Worm (Caenorhabditis elegans) whole organism, L1 larva: ENCODE data around the gene K04A8.1.

ENCODE experiments used
- C04F5.9 ChIP-seq: sonication (generic microtip); optimal IDR thresholded peaks from 2 replicates; lab custom pipeline; 2016; ENCODE audit warnings: missing genetic modification characterization, missing compliant biosample characterization
- C34B4.2 ChIP-seq: sonication (generic microtip); optimal IDR thresholded peaks from 2 replicates; lab custom pipeline; 2017; ENCODE audit warnings: mild to moderate bottlenecking, missing genetic modification characterization, missing compliant biosample characterization
- F16B12.6 ChIP-seq: fragments of 150-350 bp; optimal IDR thresholded peaks from 2 replicates; lab custom pipeline; 2014; ENCODE audit warnings: missing biosample characterization, missing genetic modification characterization
- Y116A8C.19 ChIP-seq: sonication (generic microtip); optimal IDR thresholded peaks from 2 replicates; lab custom pipeline; 2016; ENCODE audit warnings: missing compliant biosample characterization, missing genetic modification characterization, borderline replicate concordance
- aha-1 ChIP-seq: fragments of 150-350 bp; optimal IDR thresholded peaks from 2 replicates; lab custom pipeline; 2014; ENCODE audit warnings: missing biosample characterization, missing genetic modification characterization
- alr-1 ChIP-seq: fragments of 200-800 bp; sonication (Bioruptor generic); optimal IDR thresholded peaks from 2 replicates; lab custom pipeline; 2018; ENCODE audit warnings: borderline replicate concordance, mild to moderate bottlenecking, missing genetic modification characterization, missing compliant biosample characterization
- aly-2 ChIP-seq: fragments of 150-350 bp; optimal IDR thresholded peaks from 2 replicates; lab custom pipeline; 2014; ENCODE audit warnings: missing biosample characterization, missing genetic modification characterization
- ama-1 ChIP-seq: fragments of 150-350 bp; optimal IDR thresholded peaks from 2 replicates; lab custom pipeline; 2014
- blmp-1 ChIP-seq: fragments of 150-350 bp; optimal IDR thresholded peaks from 2 replicates; lab custom pipeline; 2014; ENCODE audit warnings: missing biosample characterization, missing genetic modification characterization
- ceh-82 ChIP-seq, 3 experiments: fragments of 150-350 bp in 1 of 3; sonication (generic microtip) in 2 of 3; optimal IDR thresholded peaks; 2 replicates each; lab custom pipeline; 2014 to 2017; ENCODE audit warnings: missing biosample characterization in 3 of 3, missing genetic modification characterization in 3 of 3
- ceh-90 ChIP-seq: sonication (generic microtip); optimal IDR thresholded peaks from 2 replicates; lab custom pipeline; 2016; ENCODE audit warnings: missing genetic modification characterization, missing compliant biosample characterization
- ces-1 ChIP-seq: fragments of 150-350 bp; optimal IDR thresholded peaks from 2 replicates; lab custom pipeline; 2014; ENCODE audit warnings: missing biosample characterization, missing genetic modification reagents, missing genetic modification characterization
- dpl-1 ChIP-seq, 3 experiments: fragments of 150-350 bp in 2 of 3; sonication (generic microtip) in 1 of 3; optimal IDR thresholded peaks; 2 replicates each; lab custom pipeline; 2014 to 2017; ENCODE audit warnings: missing biosample characterization in 3 of 3, missing genetic modification characterization in 3 of 3, missing genetic modification reagents in 3 of 3
- efl-1 ChIP-seq, 4 experiments: fragments of 150-350 bp; optimal IDR thresholded peaks in 3 of 4; peaks in 1 of 4; 1 replicate in 1 of 4; 2 replicates in 3 of 4; lab custom pipeline; 2014; ENCODE audit warnings: missing biosample characterization in 2 of 4, missing genetic modification characterization in 2 of 4, missing genetic modification reagents in 2 of 4
- efl-3 ChIP-seq: fragments of 200-800 bp; sonication (Bioruptor generic); optimal IDR thresholded peaks from 2 replicates; lab custom pipeline; 2018; ENCODE audit warnings: mild to moderate bottlenecking, missing genetic modification characterization, missing compliant biosample characterization
- elt-2 ChIP-seq: sonication (generic microtip); optimal IDR thresholded peaks from 2 replicates; lab custom pipeline; 2016; ENCODE audit warnings: missing genetic modification characterization, mild to moderate bottlenecking, inconsistent platforms, missing compliant biosample characterization, missing genetic modification reagents
- elt-3 ChIP-seq, 6 experiments: fragments of 150-350 bp in 1 of 6; sonication (generic microtip); optimal IDR thresholded peaks; 2 replicates each; lab custom pipeline; 2017 to 2018; ENCODE audit warnings: missing biosample characterization in 6 of 6, missing genetic modification characterization in 6 of 6, inconsistent platforms in 1 of 6
- fkh-10 ChIP-seq: sonication (generic microtip); optimal IDR thresholded peaks from 2 replicates; lab custom pipeline; 2017; ENCODE audit warnings: missing biosample characterization, missing genetic modification reagents, missing genetic modification characterization
- fkh-8 ChIP-seq: sonication (generic microtip); optimal IDR thresholded peaks from 2 replicates; lab custom pipeline; 2016; ENCODE audit warnings: mild to moderate bottlenecking, missing genetic modification characterization, missing compliant biosample characterization
- grh-1 ChIP-seq: fragments of 200-800 bp; sonication (Bioruptor generic); IDR thresholded peaks from 2 replicates; pipeline ENCODE4 v1.3.6; 2022; ENCODE audit warnings: missing genetic modification reagents, missing genetic modification characterization, missing compliant biosample characterization
- hlh-4 ChIP-seq: sonication (generic microtip); optimal IDR thresholded peaks from 2 replicates; lab custom pipeline; 2016; ENCODE audit warnings: mild to moderate bottlenecking, missing genetic modification characterization, missing compliant biosample characterization
- hpl-2 ChIP-seq: fragments of 150-350 bp; optimal IDR thresholded peaks from 2 replicates; lab custom pipeline; 2014; ENCODE audit warnings: missing biosample characterization, missing genetic modification reagents, missing genetic modification characterization
- irx-1 ChIP-seq: sonication (generic microtip); optimal IDR thresholded peaks from 2 replicates; lab custom pipeline; 2016; ENCODE audit warnings: missing genetic modification characterization, missing compliant biosample characterization
- jun-1 ChIP-seq: fragments of 150-350 bp; optimal IDR thresholded peaks from 2 replicates; lab custom pipeline; 2014; ENCODE audit warnings: missing biosample characterization, missing genetic modification reagents, missing genetic modification characterization
- lin-13 ChIP-seq: fragments of 150-350 bp; optimal IDR thresholded peaks from 2 replicates; lab custom pipeline; 2014; ENCODE audit warnings: missing biosample characterization, missing genetic modification reagents, missing genetic modification characterization
- lin-14 ChIP-seq: fragments of 200-800 bp; sonication (Bioruptor generic); optimal IDR thresholded peaks from 2 replicates; lab custom pipeline; 2018; ENCODE audit warnings: mild to moderate bottlenecking, missing genetic modification characterization, moderate library complexity, missing compliant biosample characterization
- lin-15B ChIP-seq: fragments of 150-350 bp; sonication (generic microtip); optimal IDR thresholded peaks from 3 replicates; lab custom pipeline; 2014; ENCODE audit warnings: missing biosample characterization, missing genetic modification characterization
- lin-39 ChIP-seq: fragments of 150-350 bp; optimal IDR thresholded peaks from 2 replicates; lab custom pipeline; 2014; ENCODE audit warnings: missing biosample characterization, missing genetic modification reagents, missing genetic modification characterization
- lir-3 ChIP-seq: sonication (generic microtip); optimal IDR thresholded peaks from 2 replicates; lab custom pipeline; 2016; ENCODE audit warnings: mild to moderate bottlenecking, missing genetic modification characterization, moderate library complexity, missing compliant biosample characterization; ENCODE audit not compliant: poor library complexity
- mdl-1 ChIP-seq, 2 experiments: fragments of 150-350 bp; optimal IDR thresholded peaks; 2 replicates each; lab custom pipeline; 2014 to 2017; ENCODE audit warnings: missing biosample characterization in 2 of 2, missing genetic modification characterization in 2 of 2, inconsistent platforms in 1 of 2
- mep-1 ChIP-seq: fragments of 150-350 bp; optimal IDR thresholded peaks from 2 replicates; lab custom pipeline; 2014; ENCODE audit warnings: missing biosample characterization, missing genetic modification characterization
- nhr-11 ChIP-seq: fragments of 150-350 bp; optimal IDR thresholded peaks from 2 replicates; lab custom pipeline; 2014; ENCODE audit warnings: missing biosample characterization, missing genetic modification characterization
- nhr-20 ChIP-seq: sonication (generic microtip); optimal IDR thresholded peaks from 2 replicates; lab custom pipeline; 2016; ENCODE audit warnings: mild to moderate bottlenecking, missing genetic modification characterization, missing compliant biosample characterization
- nhr-237 ChIP-seq: fragments of 150-350 bp; optimal IDR thresholded peaks from 2 replicates; lab custom pipeline; 2014; ENCODE audit warnings: missing biosample characterization, missing genetic modification characterization
- nhr-71 ChIP-seq: sonication (generic microtip); optimal IDR thresholded peaks from 2 replicates; lab custom pipeline; 2016; ENCODE audit warnings: mild to moderate bottlenecking, missing genetic modification characterization, moderate library complexity, missing compliant biosample characterization
- nhr-76 ChIP-seq: sonication (generic microtip); optimal IDR thresholded peaks from 2 replicates; lab custom pipeline; 2017; ENCODE audit warnings: missing biosample characterization, missing genetic modification characterization
- nhr-77 ChIP-seq: fragments of 150-350 bp; optimal IDR thresholded peaks from 2 replicates; lab custom pipeline; 2014; ENCODE audit warnings: missing biosample characterization, missing genetic modification characterization
- nhr-84 ChIP-seq: sonication (generic microtip); optimal IDR thresholded peaks from 2 replicates; lab custom pipeline; 2017; ENCODE audit warnings: missing biosample characterization, missing genetic modification characterization
- nhr-85 ChIP-seq: sonication (generic microtip); peaks from one replicate; lab custom pipeline; 2016; ENCODE audit warnings: missing genetic modification characterization, inconsistent platforms, missing compliant biosample characterization
- nhr-90 ChIP-seq: sonication (generic microtip); optimal IDR thresholded peaks from 2 replicates; lab custom pipeline; 2016; ENCODE audit warnings: mild to moderate bottlenecking, missing genetic modification characterization, missing compliant biosample characterization; ENCODE audit not compliant: poor library complexity
- pag-3 ChIP-seq: sonication (generic microtip); optimal IDR thresholded peaks from 2 replicates; lab custom pipeline; 2017; ENCODE audit warnings: missing genetic modification characterization, mild to moderate bottlenecking, missing compliant biosample characterization, antibody characterized with exemption, borderline replicate concordance; ENCODE audit not compliant: insufficient read depth
- pax-3 ChIP-seq: fragments of 200-800 bp; sonication (Bioruptor generic); optimal IDR thresholded peaks from 2 replicates; lab custom pipeline; 2018; ENCODE audit warnings: mild to moderate bottlenecking, missing genetic modification characterization, moderate library complexity, missing compliant biosample characterization
- skn-1 ChIP-seq: fragments of 150-350 bp; optimal IDR thresholded peaks from 2 replicates; lab custom pipeline; 2014; ENCODE audit warnings: missing biosample characterization, missing genetic modification characterization
- sox-4 ChIP-seq: sonication (generic microtip); optimal IDR thresholded peaks from 2 replicates; lab custom pipeline; 2016; ENCODE audit warnings: missing genetic modification characterization, missing compliant biosample characterization
- swsn-7 ChIP-seq: sonication (generic microtip); optimal IDR thresholded peaks from 2 replicates; lab custom pipeline; 2016; ENCODE audit warnings: missing genetic modification characterization, missing compliant biosample characterization
- unc-130 ChIP-seq: fragments of 150-350 bp; optimal IDR thresholded peaks from 2 replicates; lab custom pipeline; 2017; ENCODE audit warnings: missing biosample characterization, missing genetic modification characterization, inconsistent platforms
- unc-62 ChIP-seq: fragments of 150-350 bp; optimal IDR thresholded peaks from 2 replicates; lab custom pipeline; 2014; ENCODE audit warnings: missing biosample characterization, missing genetic modification reagents, missing genetic modification characterization
- unc-86 ChIP-seq: sonication (generic microtip); optimal IDR thresholded peaks from 2 replicates; lab custom pipeline; 2016; ENCODE audit warnings: missing genetic modification characterization, missing compliant biosample characterization
- unc-98 ChIP-seq: fragments of 200-800 bp; sonication (Bioruptor generic); IDR thresholded peaks from 2 replicates; pipeline ENCODE4 v1.3.6; 2022; ENCODE audit warnings: missing genetic modification characterization, missing compliant biosample characterization
- vab-15 ChIP-seq: sonication (generic microtip); optimal IDR thresholded peaks from 2 replicates; lab custom pipeline; 2017; ENCODE audit warnings: missing genotype, mild to moderate bottlenecking, missing genetic modification characterization, missing compliant biosample characterization
- xbp-1 ChIP-seq: sonication (generic microtip); optimal IDR thresholded peaks from 2 replicates; lab custom pipeline; 2016; ENCODE audit warnings: missing genetic modification characterization, missing compliant biosample characterization
- zag-1 ChIP-seq: fragments of 150-350 bp; optimal IDR thresholded peaks from 2 replicates; lab custom pipeline; 2014; ENCODE audit warnings: missing biosample characterization, missing genetic modification characterization
- zip-4 ChIP-seq: fragments of 200-800 bp; sonication (Bioruptor generic); optimal IDR thresholded peaks from 2 replicates; lab custom pipeline; 2018; ENCODE audit warnings: mild to moderate bottlenecking, missing genetic modification characterization, moderate library complexity, missing compliant biosample characterization

The K04A8.1 gene

DNA sequence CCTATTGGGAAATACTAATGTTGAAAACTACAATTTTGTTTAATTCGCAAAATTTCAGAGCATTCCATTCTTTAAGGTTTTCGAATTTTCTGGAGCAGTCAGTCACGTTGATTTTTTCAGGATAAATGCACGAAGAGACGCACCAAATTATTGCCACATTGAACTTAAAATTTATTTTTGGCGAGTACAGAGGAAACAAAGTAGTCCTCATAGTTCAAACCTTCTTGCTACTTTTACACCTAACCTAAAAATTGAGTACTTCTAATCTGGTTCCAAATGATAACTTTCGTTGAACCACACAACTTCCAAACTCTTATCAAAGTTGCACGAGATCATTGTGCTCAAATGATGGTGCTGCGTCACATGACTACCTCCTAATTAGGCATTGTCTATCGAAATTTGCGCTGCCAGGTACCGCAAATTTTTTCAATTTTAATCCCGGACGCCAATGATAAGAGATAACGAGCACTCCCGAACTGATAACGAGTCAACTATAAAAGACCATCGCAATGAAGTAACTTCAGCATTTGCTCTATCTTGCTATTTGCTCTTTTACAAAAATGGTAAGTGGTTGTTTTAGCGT, 48.1 kb downstream of the K04A8.1 start, which contains the start of gene cpr-4:
TSS of gene cpr-4 (plus strand) at position 523 of the 583 bp plus-strand sequence.
- no peak for TF ChIP-seq swsn-7 (tag; lab: Kevin White, UChicago)
- no peak for TF ChIP-seq blmp-1 (tag; lab: Kevin White, UChicago)
- TF ChIP-seq nhr-237 (tag; lab: Kevin White, UChicago), result no peak
- peak; percentile 48 for TF ChIP-seq nhr-71
- no peak for TF ChIP-seq fkh-10 (GFP tag; lab: Kevin White, UChicago)
- TF ChIP-seq mep-1 (tag; lab: Kevin White, UChicago), result no peak
- no peak for TF ChIP-seq pax-3 (tag; lab: Kevin White, UChicago)
- TF ChIP-seq elt-2 (tag; lab: Kevin White, UChicago), result peak; percentile 100
- no peak for TF ChIP-seq nhr-11
- TF ChIP-seq sox-4 (tag; lab: Kevin White, UChicago), result no peak
- TF ChIP-seq nhr-90 (tag; lab: Kevin White, UChicago), result peak; percentile 48
- TF ChIP-seq skn-1 (tag; lab: Kevin White, UChicago), result peak; percentile 10
- no peak for TF ChIP-seq fkh-8 (tag; lab: Kevin White, UChicago)
- no peak for TF ChIP-seq aly-2 (tag; lab: Kevin White, UChicago)
- TF ChIP-seq nhr-85, result no peak
- no peak for TF ChIP-seq hlh-4 (tag; lab: Kevin White, UChicago)
- TF ChIP-seq lin-39, result no peak
- no peak for TF ChIP-seq C34B4.2 (tag; lab: Kevin White, UChicago)
- TF ChIP-seq C04F5.9, result no peak
- TF ChIP-seq ama-1 (lab: Kevin White, UChicago), result peak; percentile 28
- TF ChIP-seq ceh-82 (tag; optimal IDR thresholded peaks at IDR 0.05; lab: Kevin White, UChicago), result no peak
- no peak for TF ChIP-seq lin-13 (GFP tag; lab: Kevin White, UChicago)
- no peak for TF ChIP-seq zag-1 (tag; lab: Kevin White, UChicago)
- TF ChIP-seq nhr-20 (tag; lab: Kevin White, UChicago), result peak; percentile 39
- TF ChIP-seq zip-4, result no peak
- TF ChIP-seq unc-86 (tag; lab: Kevin White, UChicago), result no peak
- no peak for TF ChIP-seq nhr-77
- TF ChIP-seq efl-3, result no peak
- no peak for TF ChIP-seq pag-3 (tag; lab: Kevin White, UChicago)
- no peak for TF ChIP-seq F16B12.6 (tag; lab: Kevin White, UChicago)
- no peak for TF ChIP-seq vab-15
- no peak for TF ChIP-seq elt-3 (tag; optimal IDR thresholded peaks at IDR 0.05; lab: Kevin White, UChicago)
- no peak for TF ChIP-seq lir-3 (tag; lab: Kevin White, UChicago)
- no peak for TF ChIP-seq dpl-1 (GFP tag; optimal IDR thresholded peaks at IDR 0.05; lab: Kevin White, UChicago)
- no peak for TF ChIP-seq ces-1 (GFP tag; lab: Kevin White, UChicago)
- no peak for TF ChIP-seq ceh-90 (tag; lab: Kevin White, UChicago)
- peak; percentile 46 for TF ChIP-seq jun-1 (tag; lab: Kevin White, UChicago)
- TF ChIP-seq Y116A8C.19, result no peak
- no peak for TF ChIP-seq hpl-2 (GFP tag; lab: Kevin White, UChicago)
- peak in 1 of 2 experiments; percentile 66 for TF ChIP-seq mdl-1 (tag; optimal IDR thresholded peaks at IDR 0.05; lab: Kevin White, UChicago)
- no peak for TF ChIP-seq irx-1 (tag; lab: Kevin White, UChicago)
- no peak for TF ChIP-seq aha-1
- no peak for TF ChIP-seq nhr-84 (tag; lab: Kevin White, UChicago)
- no peak for TF ChIP-seq unc-62
- no peak for TF ChIP-seq xbp-1
- no peak for TF ChIP-seq grh-1
- TF ChIP-seq lin-14, result no peak
- no peak for TF ChIP-seq nhr-76 (tag; lab: Kevin White, UChicago)
- TF ChIP-seq unc-130, result no peak
- TF ChIP-seq unc-98 (GFP tag; lab: Robert Waterston, UW), result no peak
- no peak for TF ChIP-seq lin-15B (tag; lab: Kevin White, UChicago)
- TF ChIP-seq alr-1, result no peak
- TF ChIP-seq efl-1 (optimal IDR thresholded peaks at IDR 0.05; lab: Kevin White, UChicago), result no peak
- TF ChIP-seq efl-1 (GFP tag; optimal IDR thresholded peaks at IDR 0.05 in 1 of 2; lab: Kevin White, UChicago), result peak in 1 of 2 experiments; percentile 82
